Worm (Caenorhabditis elegans): Measurements from ENCODE around the gene hda-2.

The hda-2 gene

ce11 chrII:8012071-8013031, 10.0 kb downstream of the hda-2 start, which contains the start of gene DH11.2:
Gene DH11.2 (plus strand): TSS chrII:8012816.
- no peak for TF ChIP-seq cog-1 (tag; optimal IDR thresholded peaks at IDR 0.05)
- TF ChIP-seq klf-2 (GFP tag; conservative IDR thresholded peaks at IDR 0.05), result no peak
- TF ChIP-seq tab-1 (GFP tag; IDR thresholded peaks at IDR 0.05), result no peak
- no peak for TF ChIP-seq med-1 (GFP tag; optimal IDR thresholded peaks at IDR 0.05; ENCODE audit: insufficient read depth)

ce11 chrII:8008334-8008733, 14.0 kb downstream of the hda-2 start, which contains the start of gene glna-2:
Gene glna-2 (plus strand): TSS chrII:8008634.
- TF ChIP-seq klf-2 (GFP tag; conservative IDR thresholded peaks at IDR 0.05) (no peak), flt-1 (GFP tag; IDR thresholded peaks at IDR 0.05) (no peak), ztf-29 (GFP tag; IDR thresholded peaks at IDR 0.05) (no peak), tab-1 (GFP tag; IDR thresholded peaks at IDR 0.05) (no peak), med-1 (GFP tag; optimal IDR thresholded peaks at IDR 0.05; ENCODE audit: insufficient read depth) (no peak), T22C8.4 (GFP tag; IDR thresholded peaks at IDR 0.05) (no peak), ref-1 (GFP tag; conservative IDR thresholded peaks at IDR 0.05) (no peak), ztf-23 (GFP tag; IDR thresholded peaks at IDR 0.05) (no peak), cog-1 (tag; optimal IDR thresholded peaks at IDR 0.05) (no peak)

ce11 chrII:8006962-8007361, 15.4 kb downstream of the hda-2 start:
- no peak for TF ChIP-seq klf-2 (GFP tag; conservative IDR thresholded peaks at IDR 0.05)
- TF ChIP-seq flt-1 (GFP tag; IDR thresholded peaks at IDR 0.05), result no peak
- TF ChIP-seq ref-1 (GFP tag; conservative IDR thresholded peaks at IDR 0.05), result no peak
- TF ChIP-seq T22C8.4 (GFP tag; IDR thresholded peaks at IDR 0.05), result no peak
- TF ChIP-seq cog-1 (tag; optimal IDR thresholded peaks at IDR 0.05), result no peak

- no peak for TF ChIP-seq ztf-23 (GFP tag; IDR thresholded peaks at IDR 0.05)
- no peak for TF ChIP-seq flt-1 (GFP tag; IDR thresholded peaks at IDR 0.05)
- TF ChIP-seq cog-1 (tag; optimal IDR thresholded peaks at IDR 0.05), result no peak
- no peak for TF ChIP-seq T22C8.4 (GFP tag; IDR thresholded peaks at IDR 0.05)
- TF ChIP-seq ztf-29 (GFP tag; IDR thresholded peaks at IDR 0.05), result no peak
- TF ChIP-seq ref-1 (GFP tag; conservative IDR thresholded peaks at IDR 0.05), result no peak
- TF ChIP-seq tab-1 (GFP tag; IDR thresholded peaks at IDR 0.05), result no peak
- no peak for TF ChIP-seq klf-2 (GFP tag; conservative IDR thresholded peaks at IDR 0.05)
- TF ChIP-seq med-1 (GFP tag; optimal IDR thresholded peaks at IDR 0.05; ENCODE audit: insufficient read depth), result no peak
Observed at ce11 chrII:8004752-8005151, 17.6 kb downstream of the hda-2 start.

ce11 chrII:8004157-8004556, 18.2 kb downstream of the hda-2 start, which contains the start of gene pgp-11:
Gene pgp-11 (minus strand): TSS chrII:8004257.
- TF ChIP-seq klf-2 (GFP tag; conservative IDR thresholded peaks at IDR 0.05), result no peak
- no peak for TF ChIP-seq flt-1 (GFP tag; IDR thresholded peaks at IDR 0.05)
- no peak for TF ChIP-seq cog-1 (tag; optimal IDR thresholded peaks at IDR 0.05)
- no peak for TF ChIP-seq ref-1 (GFP tag; conservative IDR thresholded peaks at IDR 0.05)
- TF ChIP-seq med-1 (GFP tag; optimal IDR thresholded peaks at IDR 0.05; ENCODE audit: insufficient read depth), result no peak
- no peak for TF ChIP-seq T22C8.4 (GFP tag; IDR thresholded peaks at IDR 0.05)
- TF ChIP-seq ztf-29 (GFP tag; IDR thresholded peaks at IDR 0.05), result no peak
- no peak for TF ChIP-seq ztf-23 (GFP tag; IDR thresholded peaks at IDR 0.05)
- TF ChIP-seq tab-1 (GFP tag; IDR thresholded peaks at IDR 0.05), result no peak

ce11 chrII:8001428-8001827, 20.9 kb downstream of the hda-2 start:
- TF ChIP-seq flt-1 (GFP tag; IDR thresholded peaks at IDR 0.05), result no peak
- no peak for TF ChIP-seq T22C8.4 (GFP tag; IDR thresholded peaks at IDR 0.05)
- no peak for TF ChIP-seq ref-1 (GFP tag; conservative IDR thresholded peaks at IDR 0.05)
- TF ChIP-seq cog-1 (tag; optimal IDR thresholded peaks at IDR 0.05), result no peak
- no peak for TF ChIP-seq ztf-29 (GFP tag; IDR thresholded peaks at IDR 0.05)
- TF ChIP-seq klf-2 (GFP tag; conservative IDR thresholded peaks at IDR 0.05), result no peak
- no peak for TF ChIP-seq ztf-23 (GFP tag; IDR thresholded peaks at IDR 0.05)
- no peak for TF ChIP-seq tab-1 (GFP tag; IDR thresholded peaks at IDR 0.05)
- no peak for TF ChIP-seq med-1 (GFP tag; optimal IDR thresholded peaks at IDR 0.05; ENCODE audit: insufficient read depth)

ce11 chrII:7991279-7991678, 31.1 kb downstream of the hda-2 start:
- TF ChIP-seq T22C8.4 (GFP tag; IDR thresholded peaks at IDR 0.05) (no peak), flt-1 (GFP tag; IDR thresholded peaks at IDR 0.05) (no peak), ztf-29 (GFP tag; IDR thresholded peaks at IDR 0.05) (no peak), med-1 (GFP tag; optimal IDR thresholded peaks at IDR 0.05; ENCODE audit: insufficient read depth) (no peak), tab-1 (GFP tag; IDR thresholded peaks at IDR 0.05) (no peak), klf-2 (GFP tag; conservative IDR thresholded peaks at IDR 0.05) (no peak), cog-1 (tag; optimal IDR thresholded peaks at IDR 0.05) (no peak), ztf-23 (GFP tag; IDR thresholded peaks at IDR 0.05) (no peak), ref-1 (GFP tag; conservative IDR thresholded peaks at IDR 0.05) (no peak)

- no peak for TF ChIP-seq cog-1 (tag; optimal IDR thresholded peaks at IDR 0.05)
- TF ChIP-seq tab-1 (GFP tag; IDR thresholded peaks at IDR 0.05), result no peak
- no peak for TF ChIP-seq klf-2 (GFP tag; conservative IDR thresholded peaks at IDR 0.05)
- no peak for TF ChIP-seq T22C8.4 (GFP tag; IDR thresholded peaks at IDR 0.05)
- TF ChIP-seq flt-1 (GFP tag; IDR thresholded peaks at IDR 0.05), result no peak
- no peak for TF ChIP-seq ref-1 (GFP tag; conservative IDR thresholded peaks at IDR 0.05)
- TF ChIP-seq med-1 (GFP tag; optimal IDR thresholded peaks at IDR 0.05; ENCODE audit: insufficient read depth), result no peak
- no peak for TF ChIP-seq ztf-29 (GFP tag; IDR thresholded peaks at IDR 0.05)
- no peak for TF ChIP-seq ztf-23 (GFP tag; IDR thresholded peaks at IDR 0.05)
Observed at ce11 chrII:7990192-7990591, 32.2 kb downstream of the hda-2 start.

ce11 chrII:7986928-7987327, 35.4 kb downstream of the hda-2 start:
- no peak for TF ChIP-seq T22C8.4 (GFP tag; IDR thresholded peaks at IDR 0.05)
- TF ChIP-seq ref-1 (GFP tag; conservative IDR thresholded peaks at IDR 0.05), result no peak
- no peak for TF ChIP-seq flt-1 (GFP tag; IDR thresholded peaks at IDR 0.05)
- TF ChIP-seq med-1 (GFP tag; optimal IDR thresholded peaks at IDR 0.05; ENCODE audit: insufficient read depth), result no peak
- no peak for TF ChIP-seq ztf-29 (GFP tag; IDR thresholded peaks at IDR 0.05)
- TF ChIP-seq ztf-23 (GFP tag; IDR thresholded peaks at IDR 0.05), result no peak
- no peak for TF ChIP-seq cog-1 (tag; optimal IDR thresholded peaks at IDR 0.05)
- no peak for TF ChIP-seq klf-2 (GFP tag; conservative IDR thresholded peaks at IDR 0.05)
- TF ChIP-seq tab-1 (GFP tag; IDR thresholded peaks at IDR 0.05), result no peak
